Fruit fly (Drosophila melanogaster) whole organism, embryonic: ENCODE data around the gene solo.

Experiments
- Atf-2 ChIP-seq: fragments of 200-800 bp; sonication (Bioruptor generic); optimal IDR thresholded peaks from 2 replicates; lab custom pipeline; 2016; ENCODE audit warnings: missing biosample characterization, missing genetic modification characterization
- B-H1 ChIP-seq: fragments of 200-800 bp; sonication (Bioruptor generic); IDR thresholded peaks from 3 replicates; pipeline ENCODE4 v1.3.6; 2022; ENCODE audit warnings: missing biosample characterization, missing genetic modification characterization
- Bgb ChIP-seq: fragments of 200-800 bp; sonication (Bioruptor generic); IDR thresholded peaks from 2 replicates; pipeline ENCODE4 v1.3.6; 2022; ENCODE audit warnings: missing biosample characterization, missing genetic modification characterization; ENCODE audit not compliant: partially characterized antibody
- CG1024 ChIP-seq: fragments of 200-800 bp; sonication (Bioruptor generic); IDR thresholded peaks from 2 replicates; pipeline ENCODE4 v1.3.6; 2022; ENCODE audit warnings: missing biosample characterization, missing genetic modification characterization
- CG10321 ChIP-seq: fragments of 200-800 bp; sonication (Bioruptor generic); IDR thresholded peaks from 2 replicates; pipeline ENCODE4 v1.3.6; 2022; ENCODE audit warnings: missing biosample characterization, missing genetic modification characterization
- CG11696 ChIP-seq: fragments of 200-800 bp; sonication (Bioruptor generic); IDR thresholded peaks from 2 replicates; pipeline ENCODE4 v1.3.6; 2022; ENCODE audit warnings: missing biosample characterization, missing genetic modification characterization
- CG15514 ChIP-seq: fragments of 200-800 bp; sonication (Bioruptor generic); optimal IDR thresholded peaks from 3 replicates; lab custom pipeline; 2017; ENCODE audit warnings: missing biosample characterization, missing genetic modification characterization, mild to moderate bottlenecking, moderate library complexity, missing genetic modification reagents
- CG1647 ChIP-seq: fragments of 200-800 bp; sonication (Bioruptor generic); optimal IDR thresholded peaks from 3 replicates; lab custom pipeline; 2016; ENCODE audit warnings: missing biosample characterization, missing genetic modification characterization
- CG17802 ChIP-seq: fragments of 200-800 bp; sonication (Bioruptor generic); optimal IDR thresholded peaks from 2 replicates; lab custom pipeline; 2018; ENCODE audit warnings: missing biosample characterization, mild to moderate bottlenecking, missing genetic modification characterization, moderate library complexity
- CG1832 ChIP-seq: fragments of 200-800 bp; sonication (Bioruptor generic); optimal IDR thresholded peaks from 2 replicates; lab custom pipeline; 2017; ENCODE audit warnings: missing biosample characterization, mild to moderate bottlenecking, missing genetic modification characterization, inconsistent platforms
- CG18476 ChIP-seq: fragments of 200-800 bp; sonication (Bioruptor generic); optimal IDR thresholded peaks from 2 replicates; lab custom pipeline; 2016; ENCODE audit warnings: missing biosample characterization, mild to moderate bottlenecking, missing genetic modification characterization
- CG3838 ChIP-seq: fragments of 200-800 bp; sonication (Bioruptor generic); optimal IDR thresholded peaks from 3 replicates; lab custom pipeline; 2016; ENCODE audit warnings: missing biosample characterization, missing genetic modification characterization
- CG8478 ChIP-seq: fragments of >200 bp; optimal IDR thresholded peaks from 2 replicates; lab custom pipeline; 2018
- D19B ChIP-seq: fragments of 200-800 bp; sonication (Bioruptor generic); optimal IDR thresholded peaks from 2 replicates; lab custom pipeline; 2017; ENCODE audit warnings: missing biosample characterization, mild to moderate bottlenecking, missing genetic modification characterization
- Deaf1 ChIP-seq: fragments of 200-800 bp; optimal IDR thresholded peaks from 3 replicates; lab custom pipeline; 2019; ENCODE audit warnings: missing biosample characterization, mild to moderate bottlenecking, missing genetic modification characterization, moderate library complexity
- Drgx ChIP-seq: fragments of 200-800 bp; sonication (Bioruptor generic); IDR thresholded peaks from 2 replicates; pipeline ENCODE4 v1.3.6; 2022; ENCODE audit warnings: missing biosample characterization, missing genetic modification characterization
- Fer1 ChIP-seq: fragments of 200-800 bp; sonication (Bioruptor generic); optimal IDR thresholded peaks from 2 replicates; lab custom pipeline; 2017; ENCODE audit warnings: missing biosample characterization, mild to moderate bottlenecking, missing genetic modification characterization
- HmgZ ChIP-seq: fragments of 200-800 bp; sonication (Bioruptor generic); optimal IDR thresholded peaks from 2 replicates; lab custom pipeline; 2018; ENCODE audit warnings: missing biosample characterization, mild to moderate bottlenecking, missing genetic modification characterization
- Hr51 ChIP-seq, 2 experiments: fragments of 200-800 bp; sonication (Bioruptor generic); optimal IDR thresholded peaks; 2 replicates in 1 of 2; 3 replicates in 1 of 2; lab custom pipeline; 2016 to 2018; ENCODE audit warnings: missing biosample characterization in 2 of 2, missing genetic modification characterization in 2 of 2, mild to moderate bottlenecking in 1 of 2, moderate library complexity in 1 of 2
- Med ChIP-seq: fragments of 200-800 bp; sonication (Bioruptor generic); peaks from one replicate; lab custom pipeline; 2016; ENCODE audit warnings: missing biosample characterization, missing genetic modification characterization, mild to moderate bottlenecking, inconsistent platforms, moderate library complexity
- NC2α ChIP-seq: fragments of 200-800 bp; sonication (Bioruptor generic); optimal IDR thresholded peaks from 2 replicates; lab custom pipeline; 2016; ENCODE audit warnings: missing biosample characterization, missing genetic modification characterization
- abd-A ChIP-seq: fragments of 200-800 bp; sonication (Bioruptor generic); optimal IDR thresholded peaks from 3 replicates; lab custom pipeline; 2019; ENCODE audit warnings: missing biosample characterization, mild to moderate bottlenecking, missing genetic modification characterization, moderate library complexity
- amos ChIP-seq: fragments of 200-800 bp; sonication (Bioruptor generic); IDR thresholded peaks from 2 replicates; pipeline ENCODE4 v1.3.6; 2022; ENCODE audit warnings: missing biosample characterization, missing genetic modification characterization; ENCODE audit not compliant: partially characterized antibody
- cad ChIP-seq: fragments of >200 bp; optimal IDR thresholded peaks from 2 replicates; lab custom pipeline; 2017; ENCODE audit warnings: missing biosample characterization, missing genetic modification characterization
- cas ChIP-seq: fragments of 200-800 bp; sonication (Bioruptor generic); IDR thresholded peaks from 2 replicates; pipeline ENCODE4 v1.3.6; 2022; ENCODE audit warnings: missing biosample characterization, missing genetic modification characterization
- cg ChIP-seq: fragments of 200-800 bp; sonication (Bioruptor generic); optimal IDR thresholded peaks from 3 replicates; lab custom pipeline; 2019; ENCODE audit warnings: missing biosample characterization, mild to moderate bottlenecking, missing genetic modification characterization, moderate library complexity
- chn ChIP-seq: fragments of 200-800 bp; sonication (Bioruptor generic); optimal IDR thresholded peaks from 2 replicates; lab custom pipeline; 2016; ENCODE audit warnings: missing biosample characterization, missing genetic modification characterization
- ci ChIP-seq: fragments of 200-800 bp; sonication (Bioruptor generic); IDR thresholded peaks from 3 replicates; pipeline ENCODE4 v1.3.6; 2022; ENCODE audit warnings: missing biosample characterization, missing genetic modification characterization
- dm ChIP-seq: fragments of 200-800 bp; sonication (Bioruptor generic); optimal IDR thresholded peaks from 3 replicates; lab custom pipeline; 2016; ENCODE audit warnings: missing biosample characterization, missing genetic modification characterization
- eve ChIP-seq, 2 experiments: fragments of >200 bp; optimal IDR thresholded peaks; 2 replicates each; lab custom pipeline; 2017; ENCODE audit warnings: missing biosample characterization in 2 of 2, missing genetic modification characterization in 2 of 2
- ewg ChIP-seq: fragments of 200-800 bp; sonication (Bioruptor generic); optimal IDR thresholded peaks from 3 replicates; lab custom pipeline; 2017; ENCODE audit warnings: mild to moderate bottlenecking, missing biosample characterization, missing genetic modification reagents, missing genetic modification characterization
- eyg ChIP-seq: fragments of 200-800 bp; sonication (Bioruptor generic); optimal IDR thresholded peaks from 3 replicates; lab custom pipeline; 2016; ENCODE audit warnings: missing biosample characterization, missing genetic modification characterization
- ftz-f1 ChIP-seq: fragments of 200-800 bp; sonication (Bioruptor generic); optimal IDR thresholded peaks from 2 replicates; lab custom pipeline; 2016; ENCODE audit warnings: missing biosample characterization, missing genetic modification characterization
- grau ChIP-seq: fragments of 200-800 bp; optimal IDR thresholded peaks from 3 replicates; lab custom pipeline; 2019; ENCODE audit warnings: missing biosample characterization, mild to moderate bottlenecking, missing genetic modification characterization, moderate library complexity
- kah ChIP-seq: fragments of 200-800 bp; sonication (Bioruptor generic); optimal IDR thresholded peaks from 2 replicates; lab custom pipeline; 2018; ENCODE audit warnings: missing biosample characterization, mild to moderate bottlenecking, missing genetic modification characterization
- lab ChIP-seq: fragments of 200-800 bp; sonication (Bioruptor generic); optimal IDR thresholded peaks from 3 replicates; lab custom pipeline; 2017; ENCODE audit warnings: missing biosample characterization, missing genetic modification characterization, mild to moderate bottlenecking, moderate library complexity, missing genetic modification reagents
- lmd ChIP-seq: fragments of 200-800 bp; sonication (Bioruptor generic); IDR thresholded peaks from 2 replicates; pipeline ENCODE4 v1.3.6; 2022; ENCODE audit warnings: missing biosample characterization, missing genetic modification characterization
- lov ChIP-seq, 2 experiments: fragments of 200-800 bp in 1 of 2; fragments of >200 bp in 1 of 2; sonication (Bioruptor generic) in 1 of 2; IDR thresholded peaks in 1 of 2; optimal IDR thresholded peaks in 1 of 2; 2 replicates in 1 of 2; 3 replicates in 1 of 2; pipeline versions ENCODE4 v1.3.6 to Lab custom; 2017 to 2022; ENCODE audit warnings: missing biosample characterization in 1 of 2, missing genetic modification characterization in 1 of 2
- nerfin-1 ChIP-seq: fragments of 200-800 bp; sonication (Bioruptor generic); optimal IDR thresholded peaks from 3 replicates; lab custom pipeline; 2019; ENCODE audit warnings: missing biosample characterization, mild to moderate bottlenecking, missing genetic modification characterization, moderate library complexity
- nmo ChIP-seq: fragments of 200-800 bp; sonication (Bioruptor generic); optimal IDR thresholded peaks from 2 replicates; lab custom pipeline; 2018; ENCODE audit warnings: missing biosample characterization, mild to moderate bottlenecking, missing genetic modification characterization, moderate library complexity
- nom ChIP-seq: fragments of 200-800 bp; sonication (Bioruptor generic); optimal IDR thresholded peaks from 2 replicates; lab custom pipeline; 2017; ENCODE audit warnings: missing biosample characterization, missing genetic modification characterization, mild to moderate bottlenecking, moderate library complexity, missing genetic modification reagents
- otp ChIP-seq: fragments of 200-800 bp; sonication (Bioruptor generic); IDR thresholded peaks from 3 replicates; pipeline ENCODE4, ENCODE4 v1.3.6; 2022; ENCODE audit warnings: missing biosample characterization, missing genetic modification characterization
- pita ChIP-seq: fragments of 200-800 bp; sonication (Bioruptor generic); optimal IDR thresholded peaks from 2 replicates; lab custom pipeline; 2017; ENCODE audit warnings: missing biosample characterization, mild to moderate bottlenecking, missing genetic modification characterization
- salm ChIP-seq: fragments of 200-800 bp; sonication (Bioruptor generic); optimal IDR thresholded peaks from 2 replicates; lab custom pipeline; 2018; ENCODE audit warnings: missing biosample characterization, mild to moderate bottlenecking, missing genetic modification characterization
- scrt ChIP-seq: fragments of 200-800 bp; sonication (Bioruptor generic); optimal IDR thresholded peaks from 2 replicates; lab custom pipeline; 2018; ENCODE audit warnings: missing biosample characterization, mild to moderate bottlenecking, missing genetic modification characterization, moderate library complexity
- sob ChIP-seq: fragments of 200-800 bp; sonication (Bioruptor generic); IDR thresholded peaks from 2 replicates; pipeline ENCODE4 v1.3.6; 2022; ENCODE audit warnings: missing biosample characterization, missing genetic modification characterization
- sr ChIP-seq: fragments of 200-800 bp; sonication (Bioruptor generic); IDR thresholded peaks from 3 replicates; pipeline ENCODE4 v1.3.6; 2022; ENCODE audit warnings: missing biosample characterization, missing genetic modification characterization
- tap ChIP-seq: fragments of 200-800 bp; optimal IDR thresholded peaks from 3 replicates; lab custom pipeline; 2019; ENCODE audit warnings: missing biosample characterization, mild to moderate bottlenecking, missing genetic modification characterization, moderate library complexity
- vfl ChIP-seq: fragments of 200-800 bp; sonication (Bioruptor generic); optimal IDR thresholded peaks from 2 replicates; lab custom pipeline; 2016; ENCODE audit warnings: missing biosample characterization, missing genetic modification characterization
- wek ChIP-seq: fragments of 200-800 bp; sonication (Bioruptor generic); optimal IDR thresholded peaks from 3 replicates; lab custom pipeline; 2018; ENCODE audit warnings: missing biosample characterization, mild to moderate bottlenecking, missing genetic modification characterization, moderate library complexity

The solo gene

DNA sequence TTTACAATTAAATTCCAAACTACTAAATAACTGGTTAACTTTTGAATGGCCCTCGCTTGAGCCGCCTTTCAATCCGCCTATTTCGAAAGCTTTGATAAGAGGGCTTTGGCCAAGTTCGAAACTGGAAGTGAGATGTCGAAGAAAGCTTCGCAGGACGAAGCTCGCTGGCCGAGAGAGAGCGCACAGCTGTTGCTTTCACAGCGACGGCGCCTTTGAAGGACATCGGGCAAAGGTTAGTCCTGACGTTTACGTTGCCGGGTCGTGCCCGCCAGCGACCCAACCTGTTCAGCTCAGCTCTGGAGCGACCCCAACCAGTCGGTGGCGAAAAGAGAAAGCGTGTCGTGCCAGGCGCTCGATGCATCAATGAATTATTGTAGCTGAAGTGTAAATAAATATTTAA, 49.7 kb upstream of the solo start:
- peak; percentile 67 for TF ChIP-seq abd-A (tag; lab: Kevin White, UChicago)
- 0 out of 3 replicates have a peak, but pooled peaks have one; percentile 25 for TF ChIP-seq ci
- peak; percentile 4 for TF ChIP-seq Fer1 (GFP tag; lab: Kevin White, UChicago)
- TF ChIP-seq scrt (GFP tag; lab: Kevin White, UChicago), result peak; percentile 93
- peak; percentile 22; the same call in 1 of the 2 replicates for TF ChIP-seq amos (GFP tag; lab: Robert Waterston, UW)
- no peak for TF ChIP-seq dm (GFP tag; lab: Kevin White, UChicago)
- peak; percentile 34 for TF ChIP-seq Med
- peak; percentile 2 for TF ChIP-seq CG18476 (GFP tag; lab: Kevin White, UChicago)
- no peak for TF ChIP-seq eyg (GFP tag; lab: Kevin White, UChicago)
- TF ChIP-seq ewg (GFP tag; lab: Kevin White, UChicago), result peak; percentile 14
- TF ChIP-seq sob (GFP tag; lab: Robert Waterston, UW), result no peak
- TF ChIP-seq otp (GFP tag; lab: Robert Waterston, UW), result no peak
- peak; percentile 58 for TF ChIP-seq Deaf1 (tag; lab: Kevin White, UChicago)
- TF ChIP-seq Hr51 (GFP tag; optimal IDR thresholded peaks at IDR 0.05; lab: Kevin White, UChicago), result peak in 1 of 2 experiments; percentile 39
- TF ChIP-seq sr (GFP tag; lab: Robert Waterston, UW), result no peak
- TF ChIP-seq Bgb (GFP tag; lab: Robert Waterston, UW), result peak; percentile 31; the same call in 1 of the 2 replicates

DNA sequence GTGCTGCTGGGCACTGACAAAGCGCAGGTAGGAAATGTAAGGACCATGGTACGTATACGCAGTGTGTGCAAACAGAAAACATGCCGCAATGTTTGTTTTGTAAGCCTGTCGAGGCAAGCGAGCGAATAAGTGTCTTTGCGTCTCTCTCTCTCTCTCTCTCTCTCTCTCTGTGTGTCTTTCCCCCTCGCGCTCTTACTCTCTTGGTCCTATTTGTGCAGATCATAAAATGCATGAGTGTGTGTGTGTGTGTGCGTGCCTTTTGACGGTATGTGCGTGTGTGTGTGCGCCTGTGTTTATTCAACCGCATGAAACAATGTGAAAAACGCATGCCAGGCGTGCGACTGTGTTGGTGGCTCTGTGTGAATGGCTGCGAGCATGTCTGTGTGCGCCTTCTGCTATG, 47.9 kb upstream of the solo start:
- TF ChIP-seq lab (no peak), CG1832 (GFP tag; lab: Kevin White, UChicago) (peak; percentile 10), grau (no peak), chn (GFP tag; lab: Kevin White, UChicago) (no peak), lov (optimal IDR thresholded peaks at IDR 0.05; lab: Kevin White, UChicago) (no peak), lov (GFP tag; IDR thresholded peaks at IDR 0.05; lab: Robert Waterston, UW) (no peak), HmgZ (tag; lab: Kevin White, UChicago) (no peak), lmd (GFP tag; lab: Robert Waterston, UW) (no peak), eve (GFP tag; optimal IDR thresholded peaks at IDR 0.05; lab: Kevin White, UChicago) (no peak), D19B (GFP tag; lab: Kevin White, UChicago) (no peak), CG11696 (GFP tag; lab: Robert Waterston, UW) (no peak), CG3838 (GFP tag; lab: Kevin White, UChicago) (no peak), nom (GFP tag; lab: Kevin White, UChicago) (no peak), cad (GFP tag; lab: Kevin White, UChicago) (peak; percentile 80), vfl (no peak), Atf-2 (GFP tag; lab: Kevin White, UChicago) (no peak), Drgx (GFP tag; lab: Robert Waterston, UW) (no peak), wek (GFP tag; lab: Kevin White, UChicago) (no peak), CG8478 (lab: Kevin White, UChicago) (no peak), cg (peak; percentile 47), kah (no peak), salm (tag; lab: Kevin White, UChicago) (no peak), pita (GFP tag; lab: Kevin White, UChicago) (no peak), NC2α (GFP tag; lab: Kevin White, UChicago) (no peak), CG17802 (tag; lab: Kevin White, UChicago) (no peak), nmo (GFP tag; lab: Kevin White, UChicago) (no peak), nerfin-1 (no peak), CG15514 (no peak), abd-A (tag; lab: Kevin White, UChicago) (peak; percentile 34), cas (GFP tag; lab: Robert Waterston, UW) (no peak), CG10321 (0 out of 2 replicates have a peak, but pooled peaks have one; percentile 28), CG1647 (no peak), CG1024 (GFP tag; lab: Robert Waterston, UW) (no peak), tap (no peak), ftz-f1 (GFP tag; lab: Kevin White, UChicago) (no peak), B-H1 (GFP tag; lab: Robert Waterston, UW) (no peak)
